Fruit fly (Drosophila melanogaster) whole organism, wandering third instar larva: ENCODE data around the gene CG31100.

Experiments used
- Abd-B ChIP-seq: fragments of >200 bp; optimal IDR thresholded peaks from 2 replicates; lab custom pipeline; 2017; ENCODE audit warnings: missing biosample characterization, missing genetic modification characterization
- HLH106 ChIP-seq: fragments of 200-800 bp; optimal IDR thresholded peaks from 3 replicates; lab custom pipeline; 2019; ENCODE audit warnings: missing biosample characterization, mild to moderate bottlenecking, missing genetic modification characterization, moderate library complexity
- Mio ChIP-seq: sonication (Bioruptor generic); optimal IDR thresholded peaks from 2 replicates; lab custom pipeline; 2016; ENCODE audit warnings: missing biosample characterization, missing genetic modification characterization
- OdsH ChIP-seq: fragments of 200-800 bp; sonication (Bioruptor generic); optimal IDR thresholded peaks from 2 replicates; lab custom pipeline; 2016; ENCODE audit warnings: missing biosample characterization, mild to moderate bottlenecking, missing genetic modification characterization
- Vsx2 ChIP-seq: fragments of 200-300, 225-300 bp; sonication (Bioruptor generic); optimal IDR thresholded peaks from 2 replicates; lab custom pipeline; 2018; ENCODE audit warnings: missing biosample characterization, missing genetic modification characterization; ENCODE audit not compliant: partially characterized antibody
- brk ChIP-seq: fragments of 200-800 bp; sonication (Bioruptor generic); optimal IDR thresholded peaks from 2 replicates; lab custom pipeline; 2016; ENCODE audit warnings: missing biosample characterization, mild to moderate bottlenecking, missing genetic modification characterization
- dl ChIP-seq, 2 experiments: fragments of 175-275, 200-275 bp in 1 of 2; fragments of 200-275 bp in 1 of 2; sonication (Bioruptor generic); optimal IDR thresholded peaks; lab custom pipeline; 2018; ENCODE audit warnings: mild to moderate bottlenecking in 2 of 2, missing biosample characterization in 2 of 2, missing genetic modification characterization in 2 of 2, moderate library complexity in 2 of 2; ENCODE audit not compliant: partially characterized antibody in 2 of 2, insufficient read depth in 1 of 2
- dsf ChIP-seq: sonication (Bioruptor generic); optimal IDR thresholded peaks from 2 replicates; lab custom pipeline; 2016; ENCODE audit warnings: missing biosample characterization, missing genetic modification characterization, borderline replicate concordance
- ey ChIP-seq: fragments of 200-800 bp; sonication (Bioruptor generic); optimal IDR thresholded peaks from 2 replicates; lab custom pipeline; 2016; ENCODE audit warnings: missing biosample characterization, missing genetic modification characterization
- foxo ChIP-seq, 2 experiments: fragments of 200-800 bp; sonication (Bioruptor generic); optimal IDR thresholded peaks; 2 replicates in 1 of 2; 3 replicates in 1 of 2; lab custom pipeline; 2016 to 2017; ENCODE audit warnings: missing biosample characterization in 2 of 2, missing genetic modification characterization in 2 of 2
- psq ChIP-seq: fragments of 200-800 bp; sonication (Bioruptor generic); optimal IDR thresholded peaks from 3 replicates; lab custom pipeline; 2017; ENCODE audit warnings: missing biosample characterization, mild to moderate bottlenecking, missing genetic modification characterization, moderate library complexity
- rgr ChIP-seq: fragments of 200-800 bp; sonication (Bioruptor generic); optimal IDR thresholded peaks from 3 replicates; lab custom pipeline; 2016; ENCODE audit warnings: missing biosample characterization, mild to moderate bottlenecking, missing genetic modification characterization

dm6 chr3R:8960329-8960728, 43.1 kb downstream of the CG31100 start:
- TF ChIP-seq HLH106 (no peak), ey (GFP tag; lab: Kevin White, UChicago) (no peak), dl (GFP tag; optimal IDR thresholded peaks at IDR 0.05; lab: Kevin White, UChicago; ENCODE audit: insufficient read depth in 1 of 2, partially characterized antibody in 2 of 2) (no peak), dsf (GFP tag; lab: Kevin White, UChicago) (no peak), Vsx2 (GFP tag; lab: Kevin White, UChicago) (no peak), Abd-B (GFP tag; lab: Kevin White, UChicago) (no peak), foxo (GFP tag; optimal IDR thresholded peaks at IDR 0.05; lab: Kevin White, UChicago) (peak in 1 of 2 experiments; percentile 10), rgr (GFP tag; lab: Kevin White, UChicago) (peak; percentile 12), OdsH (GFP tag; lab: Kevin White, UChicago) (no peak), brk (GFP tag; lab: Kevin White, UChicago) (no peak), Mio (GFP tag; lab: Kevin White, UChicago) (no peak), psq (GFP tag; lab: Kevin White, UChicago) (no peak)
